Worm (Caenorhabditis elegans) whole organism, L1 larva: ENCODE results near the gene ZK1086.3.

Experiments
- ceh-82 ChIP-seq, 3 experiments: fragments of 150-350 bp in 1 of 3; sonication (generic microtip) in 2 of 3; optimal IDR thresholded peaks; 2 replicates each; lab custom pipeline; 2014 to 2017; ENCODE audit warnings: missing biosample characterization in 3 of 3, missing genetic modification characterization in 3 of 3
- ceh-88 ChIP-seq: fragments of 200-800 bp; sonication (Bioruptor generic); IDR thresholded peaks from 2 replicates; pipeline ENCODE4 v1.3.6; 2022; ENCODE audit warnings: missing genetic modification characterization, missing compliant biosample characterization
- elt-2 ChIP-seq: sonication (generic microtip); optimal IDR thresholded peaks from 2 replicates; lab custom pipeline; 2016; ENCODE audit warnings: missing genetic modification characterization, mild to moderate bottlenecking, inconsistent platforms, missing compliant biosample characterization, missing genetic modification reagents
- hlh-4 ChIP-seq: sonication (generic microtip); optimal IDR thresholded peaks from 2 replicates; lab custom pipeline; 2016; ENCODE audit warnings: mild to moderate bottlenecking, missing genetic modification characterization, missing compliant biosample characterization
- jun-1 ChIP-seq: fragments of 150-350 bp; optimal IDR thresholded peaks from 2 replicates; lab custom pipeline; 2014; ENCODE audit warnings: missing biosample characterization, missing genetic modification reagents, missing genetic modification characterization
- nhr-19 ChIP-seq: fragments of 200-800 bp; sonication (Bioruptor generic); conservative IDR thresholded peaks from 2 replicates; pipeline ENCODE4 v1.3.6; 2022; ENCODE audit warnings: missing genetic modification characterization, missing compliant biosample characterization
- nhr-77 ChIP-seq: fragments of 150-350 bp; optimal IDR thresholded peaks from 2 replicates; lab custom pipeline; 2014; ENCODE audit warnings: missing biosample characterization, missing genetic modification characterization
- pqm-1 ChIP-seq: sonication (generic microtip); optimal IDR thresholded peaks from 3 replicates; lab custom pipeline; 2017; ENCODE audit warnings: missing biosample characterization, missing genetic modification characterization
- snpc-4 ChIP-seq: fragments of 150-350 bp; optimal IDR thresholded peaks from 2 replicates; lab custom pipeline; 2014; ENCODE audit warnings: missing biosample characterization, missing genetic modification characterization
- sup-37 ChIP-seq: fragments of 200-800 bp; sonication (Bioruptor generic); optimal IDR thresholded peaks from 2 replicates; lab custom pipeline; 2018; ENCODE audit warnings: mild to moderate bottlenecking, missing genetic modification characterization, missing compliant biosample characterization
- unc-130 ChIP-seq: fragments of 150-350 bp; optimal IDR thresholded peaks from 2 replicates; lab custom pipeline; 2017; ENCODE audit warnings: missing biosample characterization, missing genetic modification characterization, inconsistent platforms

- TF ChIP-seq snpc-4 (tag; lab: Kevin White, UChicago) (no peak), unc-130 (tag; lab: Kevin White, UChicago) (no peak), nhr-19 (GFP tag; lab: Robert Waterston, UW) (no peak), jun-1 (tag; lab: Kevin White, UChicago) (no peak), ceh-82 (tag; optimal IDR thresholded peaks at IDR 0.05; lab: Kevin White, UChicago) (no peak), ceh-88 (no peak), sup-37 (no peak), hlh-4 (no peak), pqm-1 (no peak), elt-2 (no peak), nhr-77 (tag; lab: Kevin White, UChicago) (no peak)
Observed at ce11 chrX:13745558-13745957, 45.1 kb upstream of the ZK1086.3 start.
